Fruit fly (Drosophila melanogaster) whole organism, prepupa: ENCODE results near the gene CG2865.

Experiments used
- Blimp-1 ChIP-seq: fragments of 200-800 bp; sonication (Bioruptor generic); optimal IDR thresholded peaks from 3 replicates; lab custom pipeline; 2017; ENCODE audit warnings: missing biosample characterization, missing genetic modification characterization, mild to moderate bottlenecking, moderate library complexity, missing genetic modification reagents
- CG10631 ChIP-seq: fragments of 200-800 bp; sonication (Bioruptor generic); optimal IDR thresholded peaks from 2 replicates; lab custom pipeline; 2016; ENCODE audit warnings: missing biosample characterization, missing genetic modification characterization
- CG10669 ChIP-seq: fragments of 200-800 bp; sonication (Bioruptor generic); optimal IDR thresholded peaks from 3 replicates; lab custom pipeline; 2018; ENCODE audit warnings: missing biosample characterization, mild to moderate bottlenecking, missing genetic modification characterization, moderate library complexity
- CG11294 ChIP-seq: fragments of 200-800 bp; sonication (Bioruptor generic); IDR thresholded peaks from 2 replicates; pipeline ENCODE4 v1.3.6; 2022; ENCODE audit warnings: missing biosample characterization, missing genetic modification characterization
- CG11902 ChIP-seq: fragments of 200-800 bp; sonication (Bioruptor generic); optimal IDR thresholded peaks from 3 replicates; lab custom pipeline; 2016; ENCODE audit warnings: missing biosample characterization, missing genetic modification characterization
- CG15336 ChIP-seq: fragments of 200-800 bp; sonication (Bioruptor generic); IDR thresholded peaks from 2 replicates; pipeline ENCODE4 v1.3.6; 2022; ENCODE audit warnings: missing biosample characterization, missing genetic modification characterization
- CG1621 ChIP-seq: fragments of 200-800 bp; sonication (Bioruptor generic); optimal IDR thresholded peaks from 3 replicates; lab custom pipeline; 2018; ENCODE audit warnings: missing biosample characterization, mild to moderate bottlenecking, missing genetic modification characterization
- CG16779 ChIP-seq: fragments of 200-800 bp; sonication (Bioruptor generic); optimal IDR thresholded peaks from 3 replicates; lab custom pipeline; 2017; ENCODE audit warnings: missing biosample characterization, mild to moderate bottlenecking, missing genetic modification characterization
- CG32006 ChIP-seq: fragments of 200-800 bp; sonication (Bioruptor generic); optimal IDR thresholded peaks from 3 replicates; lab custom pipeline; 2017; ENCODE audit warnings: missing biosample characterization, mild to moderate bottlenecking, missing genetic modification characterization
- CG34406 ChIP-seq: fragments of 200-800 bp; sonication (Bioruptor generic); optimal IDR thresholded peaks from 3 replicates; lab custom pipeline; 2016; ENCODE audit warnings: missing biosample characterization, missing genetic modification characterization
- CG4318 ChIP-seq: fragments of 200-800 bp; sonication (Bioruptor generic); optimal IDR thresholded peaks from 3 replicates; lab custom pipeline; 2017; ENCODE audit warnings: missing biosample characterization, mild to moderate bottlenecking, missing genetic modification characterization
- CG6163 ChIP-seq: fragments of 200-800 bp; sonication (Bioruptor generic); IDR thresholded peaks from 3 replicates; pipeline ENCODE4 v1.3.6; 2022; ENCODE audit warnings: missing biosample characterization, missing genetic modification characterization
- CG6276 ChIP-seq: fragments of 200-800 bp; sonication (Bioruptor generic); optimal IDR thresholded peaks from 2 replicates; lab custom pipeline; 2017; ENCODE audit warnings: missing biosample characterization, mild to moderate bottlenecking, missing genetic modification characterization
- CG6792 ChIP-seq: fragments of 200-800 bp; sonication (Bioruptor generic); optimal IDR thresholded peaks from 3 replicates; lab custom pipeline; 2016; ENCODE audit warnings: missing biosample characterization, missing genetic modification characterization
- CG6808 ChIP-seq: fragments of 200-800 bp; sonication (Bioruptor generic); optimal IDR thresholded peaks from 3 replicates; lab custom pipeline; 2017; ENCODE audit warnings: missing biosample characterization, missing genetic modification characterization, mild to moderate bottlenecking, moderate library complexity, missing genetic modification reagents
- CG6854 ChIP-seq: fragments of 200-800 bp; sonication (Bioruptor generic); optimal IDR thresholded peaks from 2 replicates; lab custom pipeline; 2017; ENCODE audit warnings: missing biosample characterization, mild to moderate bottlenecking, missing genetic modification characterization
- CG7368 ChIP-seq: fragments of 200-800 bp; sonication (Bioruptor generic); optimal IDR thresholded peaks from 3 replicates; lab custom pipeline; 2016; ENCODE audit warnings: missing biosample characterization, missing genetic modification characterization
- CG8119 ChIP-seq: fragments of 200-800 bp; sonication (Bioruptor generic); IDR thresholded peaks from 3 replicates; pipeline ENCODE4 v1.3.6; 2022; ENCODE audit warnings: missing biosample characterization, missing genetic modification characterization
- CG8319 ChIP-seq: fragments of 200-800 bp; sonication (Bioruptor generic); optimal IDR thresholded peaks from 3 replicates; lab custom pipeline; 2016; ENCODE audit warnings: missing biosample characterization, missing genetic modification characterization
- CG9139 ChIP-seq: fragments of 200-800 bp; sonication (Bioruptor generic); optimal IDR thresholded peaks from 3 replicates; lab custom pipeline; 2017; ENCODE audit warnings: missing biosample characterization, mild to moderate bottlenecking, missing genetic modification characterization
- Eip75B ChIP-seq: fragments of 200-800 bp; sonication (Bioruptor generic); optimal IDR thresholded peaks from 3 replicates; lab custom pipeline; 2016; ENCODE audit warnings: missing biosample characterization, missing genetic modification characterization
- Eip78C ChIP-seq: fragments of 200-800 bp; sonication (Bioruptor generic); peaks from one replicate; lab custom pipeline; 2016; ENCODE audit warnings: missing biosample characterization, missing genetic modification characterization
- Eip93F ChIP-seq: fragments of 200-800 bp; sonication (Bioruptor generic); optimal IDR thresholded peaks from 2 replicates; lab custom pipeline; 2016; ENCODE audit warnings: missing biosample characterization, mild to moderate bottlenecking, missing genetic modification characterization
- Ets21C ChIP-seq: fragments of 200-800 bp; sonication (Bioruptor generic); optimal IDR thresholded peaks from 3 replicates; lab custom pipeline; 2016; ENCODE audit warnings: missing biosample characterization, missing genetic modification characterization
- Ets96B ChIP-seq: fragments of 200-800 bp; optimal IDR thresholded peaks from 2 replicates; lab custom pipeline; 2019; ENCODE audit warnings: missing biosample characterization, mild to moderate bottlenecking, missing genetic modification characterization, moderate library complexity
- Hr38 ChIP-seq: sonication (Bioruptor generic); optimal IDR thresholded peaks from 2 replicates; lab custom pipeline; 2016; ENCODE audit warnings: missing biosample characterization, missing genetic modification characterization
- Hr39 ChIP-seq: fragments of 200-800 bp; sonication (Bioruptor generic); optimal IDR thresholded peaks from 2 replicates; lab custom pipeline; 2016; ENCODE audit warnings: missing biosample characterization, missing genetic modification characterization
- Hr4 ChIP-seq: fragments of 200-800 bp; sonication (Bioruptor generic); optimal IDR thresholded peaks from 3 replicates; lab custom pipeline; 2016; ENCODE audit warnings: missing biosample characterization, missing genetic modification characterization
- Lpt ChIP-seq: fragments of 200-800 bp; sonication (Bioruptor generic); optimal IDR thresholded peaks from 3 replicates; lab custom pipeline; 2016; ENCODE audit warnings: missing biosample characterization, missing genetic modification characterization
- Smox ChIP-seq: fragments of 200-800 bp; sonication (Bioruptor generic); optimal IDR thresholded peaks from 3 replicates; lab custom pipeline; 2016; ENCODE audit warnings: missing biosample characterization, missing genetic modification characterization
- Sox102F ChIP-seq: fragments of 200-800 bp; sonication (Bioruptor generic); optimal IDR thresholded peaks from 2 replicates; lab custom pipeline; 2016; ENCODE audit warnings: missing biosample characterization, mild to moderate bottlenecking, missing genetic modification characterization
- Sox15 ChIP-seq: fragments of 200-800 bp; sonication (Bioruptor generic); optimal IDR thresholded peaks from 3 replicates; lab custom pipeline; 2016; ENCODE audit warnings: missing biosample characterization, missing genetic modification characterization
- achi ChIP-seq: fragments of 200-800 bp; sonication (Bioruptor generic); optimal IDR thresholded peaks from 3 replicates; lab custom pipeline; 2016; ENCODE audit warnings: missing biosample characterization, missing genetic modification characterization
- acj6 ChIP-seq: fragments of 200-800 bp; sonication (Bioruptor generic); optimal IDR thresholded peaks from 3 replicates; lab custom pipeline; 2016; ENCODE audit warnings: missing biosample characterization, missing genetic modification characterization
- cyc ChIP-seq: fragments of 200-800 bp; sonication (Bioruptor generic); optimal IDR thresholded peaks from 3 replicates; lab custom pipeline; 2016; ENCODE audit warnings: missing biosample characterization, missing genetic modification characterization
- dac ChIP-seq: fragments of 200-800 bp; sonication (Bioruptor generic); optimal IDR thresholded peaks from 2 replicates; lab custom pipeline; 2017; ENCODE audit warnings: missing biosample characterization, mild to moderate bottlenecking, missing genetic modification characterization
- dsx ChIP-seq: fragments of 200-800 bp; optimal IDR thresholded peaks from 3 replicates; lab custom pipeline; 2019; ENCODE audit warnings: missing biosample characterization, mild to moderate bottlenecking, missing genetic modification characterization, moderate library complexity; ENCODE audit not compliant: poor library complexity, severe bottlenecking
- eg ChIP-seq: fragments of 200-800 bp; sonication (Bioruptor generic); IDR thresholded peaks from 3 replicates; pipeline ENCODE4 v1.3.6; 2022; ENCODE audit warnings: missing biosample characterization, missing genetic modification characterization
- esn ChIP-seq: fragments of 200-800 bp; sonication (Bioruptor generic); optimal IDR thresholded peaks from 2 replicates; lab custom pipeline; 2016; ENCODE audit warnings: missing biosample characterization, mild to moderate bottlenecking, missing genetic modification characterization, moderate library complexity
- fd85E ChIP-seq: fragments of 200-800 bp; sonication (Bioruptor generic); optimal IDR thresholded peaks from 3 replicates; lab custom pipeline; 2016; ENCODE audit warnings: missing biosample characterization, missing genetic modification characterization
- fkh ChIP-seq: fragments of 200-800 bp; sonication (Bioruptor generic); optimal IDR thresholded peaks from 3 replicates; lab custom pipeline; 2017; ENCODE audit warnings: missing biosample characterization, mild to moderate bottlenecking, missing genetic modification characterization, moderate library complexity
- lz ChIP-seq: fragments of 200-800 bp; sonication (Bioruptor generic); optimal IDR thresholded peaks from 3 replicates; lab custom pipeline; 2016; ENCODE audit warnings: missing biosample characterization, missing genetic modification characterization
- net ChIP-seq: fragments of 200-800 bp; sonication (Bioruptor generic); optimal IDR thresholded peaks from 3 replicates; lab custom pipeline; 2016; ENCODE audit warnings: missing biosample characterization, missing genetic modification characterization
- pdm3 ChIP-seq: fragments of 200-800 bp; sonication (Bioruptor generic); optimal IDR thresholded peaks from 3 replicates; lab custom pipeline; 2016; ENCODE audit warnings: missing biosample characterization, missing genetic modification characterization
- salr ChIP-seq, 2 experiments: fragments of 200-800 bp; sonication (Bioruptor generic); optimal IDR thresholded peaks; 3 replicates each; lab custom pipeline; 2016 to 2018; ENCODE audit warnings: missing biosample characterization in 2 of 2, missing genetic modification characterization in 2 of 2, mild to moderate bottlenecking in 1 of 2
- ss ChIP-seq, 2 experiments: fragments of 200-800 bp; sonication (Bioruptor generic); optimal IDR thresholded peaks; 2 replicates in 1 of 2; 3 replicates in 1 of 2; lab custom pipeline; 2017 to 2018; ENCODE audit warnings: mild to moderate bottlenecking in 2 of 2, missing biosample characterization in 2 of 2, missing genetic modification characterization in 2 of 2, moderate library complexity in 1 of 2
- svp ChIP-seq: fragments of 200-800 bp; sonication (Bioruptor generic); peaks from one replicate; lab custom pipeline; 2016; ENCODE audit warnings: missing biosample characterization, missing genetic modification characterization
- vri ChIP-seq: fragments of 200-800 bp; sonication (Bioruptor generic); optimal IDR thresholded peaks from 3 replicates; lab custom pipeline; 2016; ENCODE audit warnings: missing biosample characterization, mild to moderate bottlenecking, missing genetic modification characterization

The CG2865 gene

DNA sequence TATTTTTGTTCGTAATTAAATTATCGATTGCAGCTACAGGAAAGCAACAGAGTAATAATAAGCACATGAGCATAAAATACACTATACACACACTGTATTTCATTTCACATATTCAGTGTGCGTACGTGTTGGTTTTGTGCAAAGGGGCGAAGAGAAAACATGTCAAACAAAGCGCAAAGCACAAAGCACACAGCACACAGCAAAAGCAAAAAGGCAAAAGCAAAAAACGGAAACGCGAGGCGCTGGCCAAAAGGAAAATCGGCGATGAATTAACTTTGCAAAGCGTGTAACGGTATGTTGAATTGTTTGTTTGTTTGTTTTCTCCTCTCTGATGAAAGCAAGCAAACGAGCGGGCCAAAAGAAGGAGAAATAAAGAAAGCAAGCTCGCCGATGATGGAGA lies 4.9 kb downstream of the CG2865 start (continued):
- TF ChIP-seq fkh (GFP tag; lab: Kevin White, UChicago) = peak; percentile 35

DNA sequence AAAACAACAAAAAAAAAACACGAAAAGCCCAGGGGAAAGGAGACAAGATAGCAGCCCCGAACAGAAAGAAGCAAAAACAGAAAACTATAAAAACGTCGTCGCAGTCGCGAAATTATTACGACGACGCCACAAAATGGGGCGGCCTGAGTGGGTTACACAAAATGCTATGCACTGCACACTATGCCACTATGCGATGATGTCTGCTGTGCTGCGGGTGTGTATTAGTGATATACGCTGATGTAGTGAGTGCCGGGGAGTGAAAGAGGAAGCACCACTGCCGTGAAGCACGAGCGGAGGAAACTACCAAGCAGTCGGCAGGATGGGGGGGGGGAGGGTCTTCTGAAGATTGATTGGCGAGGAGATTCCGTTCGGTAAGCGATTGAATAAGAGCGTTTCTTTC lies 6.2 kb downstream of the CG2865 start:
- TF ChIP-seq CG6808 (GFP tag; lab: Kevin White, UChicago) (no peak), CG32006 (GFP tag; lab: Kevin White, UChicago) (no peak), Eip93F (GFP tag; lab: Kevin White, UChicago) (no peak), Sox15 (GFP tag; lab: Kevin White, UChicago) (no peak), cyc (GFP tag; lab: Kevin White, UChicago) (no peak), CG6792 (GFP tag; lab: Kevin White, UChicago) (no peak), lz (GFP tag; lab: Kevin White, UChicago) (no peak), CG10631 (GFP tag; lab: Kevin White, UChicago) (no peak), acj6 (no peak), net (no peak), Blimp-1 (GFP tag; lab: Kevin White, UChicago) (no peak), Hr39 (GFP tag; lab: Kevin White, UChicago) (no peak), fkh (GFP tag; lab: Kevin White, UChicago) (no peak), Ets96B (no peak), Hr38 (GFP tag; lab: Kevin White, UChicago) (no peak), ss (GFP tag; optimal IDR thresholded peaks at IDR 0.05; lab: Kevin White, UChicago) (peak in 1 of 2 experiments; percentile 8), vri (GFP tag; lab: Kevin White, UChicago) (no peak), eg (peak; percentile 52; the same call in 2 of the 3 replicates), dsx (GFP tag; lab: Kevin White, UChicago) (no peak), dac (no peak), CG10669 (GFP tag; lab: Kevin White, UChicago) (no peak), Ets21C (GFP tag; lab: Kevin White, UChicago) (no peak), CG4318 (no peak), Hr4 (GFP tag; lab: Kevin White, UChicago) (no peak), CG7368 (GFP tag; lab: Kevin White, UChicago) (no peak), esn (GFP tag; lab: Kevin White, UChicago) (no peak), CG6276 (GFP tag; lab: Kevin White, UChicago) (peak; percentile 18), Sox102F (no peak), CG6854 (no peak), pdm3 (GFP tag; lab: Kevin White, UChicago) (no peak), achi (GFP tag; lab: Kevin White, UChicago) (no peak), CG11902 (GFP tag; lab: Kevin White, UChicago) (no peak), fd85E (GFP tag; lab: Kevin White, UChicago) (no peak), CG15336 (GFP tag; lab: Robert Waterston, UW) (peak; percentile 31; the same call in 1 of the 2 replicates), Smox (GFP tag; lab: Kevin White, UChicago) (no peak), Eip78C (no peak), CG8119 (GFP tag; lab: Robert Waterston, UW) (0 out of 3 replicates have a peak, but pooled peaks have one; percentile 42), Lpt (no peak), salr (GFP tag; optimal IDR thresholded peaks at IDR 0.05; lab: Kevin White, UChicago) (no peak), svp (GFP tag; lab: Kevin White, UChicago) (no peak), CG6163 (peak; percentile 48; the same call in 2 of the 3 replicates), Eip75B (GFP tag; lab: Kevin White, UChicago) (no peak), CG16779 (tag; lab: Kevin White, UChicago) (no peak), CG8319 (GFP tag; lab: Kevin White, UChicago) (no peak), CG11294 (no peak), CG1621 (tag; lab: Kevin White, UChicago) (no peak), CG9139 (GFP tag; lab: Kevin White, UChicago) (no peak), CG34406 (no peak)
